Fruit fly (Drosophila melanogaster): Measurements from ENCODE around the gene RanBP3.

DNA sequence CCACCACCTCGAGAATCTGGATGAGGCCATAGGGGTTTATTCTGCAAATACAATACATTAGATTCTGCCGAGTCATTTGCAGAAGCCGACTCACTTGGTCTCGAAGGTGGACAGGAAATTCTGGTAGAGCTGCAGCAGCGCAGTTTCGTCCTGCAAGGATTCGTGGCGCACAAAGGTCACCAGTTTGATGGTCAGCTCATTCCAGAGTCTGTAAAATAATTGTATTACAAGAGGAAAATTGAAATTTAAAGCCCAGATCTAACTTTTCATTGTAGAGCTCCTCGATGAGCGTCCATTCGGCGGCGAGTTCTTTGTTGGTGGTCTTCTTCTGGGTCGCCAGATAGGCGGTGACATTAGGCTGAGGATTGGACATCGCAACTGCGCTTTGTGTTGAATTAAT is 20.1 kb downstream of the RanBP3 start:
- TF ChIP-seq pan (optimal IDR thresholded peaks at IDR 0.05) (no peak), pan (GFP tag; optimal IDR thresholded peaks at IDR 0.05 in 1 of 2, IDR thresholded peaks at IDR 0.05 in 1 of 2) (no peak), Antp (GFP tag; optimal IDR thresholded peaks at IDR 0.05) (no peak), lola (GFP tag; optimal IDR thresholded peaks at IDR 0.05) (no peak), Oaz (GFP tag; IDR thresholded peaks at IDR 0.05) (no peak), Trl (optimal IDR thresholded peaks at IDR 0.05) (no peak), Trl (GFP tag; optimal IDR thresholded peaks at IDR 0.05) (no peak), her (GFP tag; optimal IDR thresholded peaks at IDR 0.05) (no peak), CG14965 (GFP tag; optimal IDR thresholded peaks at IDR 0.05; ENCODE audit: borderline replicate concordance) (no peak), CG17612 (GFP tag; IDR thresholded peaks at IDR 0.05) (no peak), CG34422 (GFP tag; IDR thresholded peaks at IDR 0.05) (no peak), onecut (GFP tag; IDR thresholded peaks at IDR 0.05) (no peak)
